Worm (Caenorhabditis elegans): ENCODE data around the gene acc-4.

The acc-4 gene

ce11 chrIII:13439415-13439814 lies 44.5 kb downstream of the acc-4 start, which contains the start of gene ciao-2B (continued):
- TF ChIP-seq arid-1 (GFP tag; conservative IDR thresholded peaks at IDR 0.05) (no peak), spr-3 (GFP tag; optimal IDR thresholded peaks at IDR 0.05) (no peak), F26F4.8 (GFP tag; conservative IDR thresholded peaks at IDR 0.05) (no peak), lin-38 (GFP tag; IDR thresholded peaks at IDR 0.05) (peak; percentile 40; the same call in 1 of the 2 replicates)

- TF ChIP-seq lir-3 (tag; optimal IDR thresholded peaks at IDR 0.05) (no peak), lin-15B (tag; optimal IDR thresholded peaks at IDR 0.05) (no peak), zip-2 (tag; optimal IDR thresholded peaks at IDR 0.05) (no peak), egl-27 (tag; optimal IDR thresholded peaks at IDR 0.05) (no peak), mep-1 (tag; optimal IDR thresholded peaks at IDR 0.05) (no peak), fkh-10 (GFP tag; optimal IDR thresholded peaks at IDR 0.05) (no peak)
Observed at ce11 chrIII:13436843-13437242, 47.1 kb downstream of the acc-4 start, which contains the start of gene F45G2.9. F45G2.9 (minus strand) TSS chrIII:13436943.

ce11 chrIII:13435570-13435969 lies 48.4 kb downstream of the acc-4 start, which contains the start of gene F45G2.8:
F45G2.8 (minus strand) TSS chrIII:13435670.
- TF ChIP-seq ztf-7 (tag; optimal IDR thresholded peaks at IDR 0.05), result no peak

ce11 chrIII:13434404-13434803 lies 49.5 kb downstream of the acc-4 start, which contains the start of gene F45G2.7:
F45G2.7 (minus strand) TSS chrIII:13434504.
- TF ChIP-seq F44E2.7 (GFP tag; IDR thresholded peaks at IDR 0.05), result no peak
- no peak for TF ChIP-seq ZK546.5 (tag; optimal IDR thresholded peaks at IDR 0.05)
- TF ChIP-seq daf-16 (GFP tag; optimal IDR thresholded peaks at IDR 0.05), result no peak
- no peak for TF ChIP-seq daf-16 (tag; optimal IDR thresholded peaks at IDR 0.05)
- no peak for TF ChIP-seq fos-1 (tag; optimal IDR thresholded peaks at IDR 0.05)
- no peak for TF ChIP-seq ceh-44 (GFP tag; IDR thresholded peaks at IDR 0.05)
- TF ChIP-seq daf-8 (GFP tag; IDR thresholded peaks at IDR 0.05), result no peak
- no peak for TF ChIP-seq Y48G9A.11 (GFP tag; IDR thresholded peaks at IDR 0.05)
- TF ChIP-seq nhr-28 (tag; optimal IDR thresholded peaks at IDR 0.05), result no peak
- no peak for TF ChIP-seq Y5F2A.4 (GFP tag; optimal IDR thresholded peaks at IDR 0.05)
- TF ChIP-seq nhr-10 (tag; optimal IDR thresholded peaks at IDR 0.05), result no peak
- TF ChIP-seq lim-7 (GFP tag; IDR thresholded peaks at IDR 0.05), result no peak
- no peak for TF ChIP-seq ceh-82 (tag; optimal IDR thresholded peaks at IDR 0.05)
- TF ChIP-seq nhr-102 (tag; optimal IDR thresholded peaks at IDR 0.05), result no peak
